Worm (Caenorhabditis elegans) whole organism, L1 larva: Measurements from ENCODE around the gene str-232.

Experiments used
- fkh-10 ChIP-seq: sonication (generic microtip); optimal IDR thresholded peaks from 2 replicates; lab custom pipeline; 2017; ENCODE audit warnings: missing biosample characterization, missing genetic modification reagents, missing genetic modification characterization
- nhr-237 ChIP-seq: fragments of 150-350 bp; optimal IDR thresholded peaks from 2 replicates; lab custom pipeline; 2014; ENCODE audit warnings: missing biosample characterization, missing genetic modification characterization
- ztf-11 ChIP-seq, 2 experiments: sonication (generic microtip); optimal IDR thresholded peaks; 2 replicates each; lab custom pipeline; 2016 to 2017; ENCODE audit warnings: missing genetic modification characterization in 2 of 2, missing biosample characterization in 1 of 2, missing compliant biosample characterization in 1 of 2

DNA sequence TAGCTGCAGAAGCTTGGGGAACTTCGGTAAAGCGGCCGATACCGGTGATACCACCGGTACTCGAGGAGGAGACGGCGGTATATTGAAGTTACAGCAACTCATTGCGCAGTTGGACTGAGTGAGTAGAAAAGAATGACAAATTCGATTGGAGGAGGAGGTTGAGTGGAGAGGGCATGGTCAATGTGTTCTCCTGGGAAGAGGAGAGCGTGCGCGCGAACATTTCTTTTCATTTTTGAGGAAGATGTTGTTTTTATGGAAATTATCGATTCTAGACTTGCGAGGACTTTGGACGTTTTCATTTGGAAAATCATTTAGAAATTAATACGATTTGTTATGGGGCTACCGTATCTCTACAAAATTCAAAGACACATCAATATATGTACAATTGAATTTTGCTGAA lies 13.7 kb upstream of the str-232 start:
- TF ChIP-seq ztf-11 (tag; optimal IDR thresholded peaks at IDR 0.05; lab: Kevin White, UChicago) (no peak), fkh-10 (GFP tag; lab: Kevin White, UChicago) (no peak), nhr-237 (tag; lab: Kevin White, UChicago) (no peak)
